Fruit fly (Drosophila melanogaster) whole organism, embryonic: ENCODE measurements around the gene CG42571.
A peak's percentile ranks its signal among the peaks of the same experiment; 100 is the strongest.

Experiments used
- Bdp1 ChIP-seq: fragments of 200-800 bp; sonication (Bioruptor generic); optimal IDR thresholded peaks from 3 replicates; lab custom pipeline; 2016; ENCODE audit warnings: missing biosample characterization, missing genetic modification characterization
- Blimp-1 ChIP-seq: fragments of 200-800 bp; sonication (Bioruptor generic); optimal IDR thresholded peaks from 3 replicates; lab custom pipeline; 2018; ENCODE audit warnings: missing biosample characterization, missing genetic modification characterization, mild to moderate bottlenecking, moderate library complexity, missing genetic modification reagents
- CG10267 ChIP-seq: fragments of 200-800 bp; sonication (Bioruptor generic); optimal IDR thresholded peaks from 2 replicates; lab custom pipeline; 2018; ENCODE audit warnings: missing biosample characterization, mild to moderate bottlenecking, missing genetic modification characterization, moderate library complexity
- CG12659 ChIP-seq: fragments of 200-800 bp; sonication (Bioruptor generic); optimal IDR thresholded peaks from 3 replicates; lab custom pipeline; 2017; ENCODE audit warnings: mild to moderate bottlenecking, missing biosample characterization, missing genetic modification reagents, missing genetic modification characterization
- CG13424 ChIP-seq: fragments of 200-800 bp; sonication (Bioruptor generic); optimal IDR thresholded peaks from 2 replicates; lab custom pipeline; 2019; ENCODE audit warnings: missing biosample characterization, mild to moderate bottlenecking, missing genetic modification characterization, moderate library complexity
- CG14441 ChIP-seq: fragments of 200-800 bp; sonication (Bioruptor generic); IDR thresholded peaks from 2 replicates; pipeline ENCODE4 v1.3.6; 2022; ENCODE audit warnings: missing biosample characterization, missing genetic modification characterization
- CG14710 ChIP-seq: fragments of 200-800 bp; sonication (Bioruptor generic); optimal IDR thresholded peaks from 3 replicates; lab custom pipeline; 2019; ENCODE audit warnings: missing biosample characterization, mild to moderate bottlenecking, missing genetic modification characterization, moderate library complexity
- CG15269 ChIP-seq: fragments of 200-800 bp; sonication (Bioruptor generic); optimal IDR thresholded peaks from 2 replicates; lab custom pipeline; 2018; ENCODE audit warnings: missing biosample characterization, mild to moderate bottlenecking, missing genetic modification characterization, moderate library complexity
- CG15479 ChIP-seq: fragments of 200-800 bp; sonication (Bioruptor generic); optimal IDR thresholded peaks from 3 replicates; lab custom pipeline; 2019; ENCODE audit warnings: missing biosample characterization, mild to moderate bottlenecking, missing genetic modification characterization, moderate library complexity
- CG15696 ChIP-seq: fragments of 200-800 bp; sonication (Bioruptor generic); optimal IDR thresholded peaks from 2 replicates; lab custom pipeline; 2019; ENCODE audit warnings: missing biosample characterization, mild to moderate bottlenecking, missing genetic modification characterization, moderate library complexity
- CG16815 ChIP-seq: fragments of 200-800 bp; sonication (Bioruptor generic); optimal IDR thresholded peaks from 3 replicates; lab custom pipeline; 2017; ENCODE audit warnings: missing biosample characterization, mild to moderate bottlenecking, missing genetic modification characterization
- CG2712 ChIP-seq: fragments of 200-800 bp; optimal IDR thresholded peaks from 3 replicates; lab custom pipeline; 2019; ENCODE audit warnings: missing biosample characterization, mild to moderate bottlenecking, missing genetic modification characterization, moderate library complexity
- CG2875 ChIP-seq: fragments of 200-800 bp; sonication (Bioruptor generic); optimal IDR thresholded peaks from 2 replicates; lab custom pipeline; 2017; ENCODE audit warnings: missing biosample characterization, mild to moderate bottlenecking, missing genetic modification characterization, missing genetic modification reagents
- CG4617 ChIP-seq: fragments of 200-800 bp; sonication (Bioruptor generic); optimal IDR thresholded peaks from 3 replicates; lab custom pipeline; 2016; ENCODE audit warnings: missing biosample characterization, missing genetic modification characterization, borderline replicate concordance
- CG6683 ChIP-seq: fragments of 200-800 bp; sonication (Bioruptor generic); optimal IDR thresholded peaks from 2 replicates; lab custom pipeline; 2017; ENCODE audit warnings: missing biosample characterization, mild to moderate bottlenecking, missing genetic modification characterization, missing genetic modification reagents
- CG8478 ChIP-seq: fragments of >200 bp; optimal IDR thresholded peaks from 2 replicates; lab custom pipeline; 2018
- CG9609 ChIP-seq: fragments of 200-800 bp; sonication (Bioruptor generic); optimal IDR thresholded peaks from 3 replicates; lab custom pipeline; 2016; ENCODE audit warnings: missing biosample characterization, missing genetic modification characterization
- CG9727 ChIP-seq: fragments of 200-800 bp; sonication (Bioruptor generic); optimal IDR thresholded peaks from 3 replicates; lab custom pipeline; 2017; ENCODE audit warnings: missing biosample characterization, mild to moderate bottlenecking, missing genetic modification characterization
- CG9817 ChIP-seq: fragments of 200-800 bp; sonication (Bioruptor generic); optimal IDR thresholded peaks from 2 replicates; lab custom pipeline; 2018; ENCODE audit warnings: missing biosample characterization, mild to moderate bottlenecking, missing genetic modification characterization, moderate library complexity
- Chrac-16 ChIP-seq: fragments of 200-800 bp; sonication (Bioruptor generic); optimal IDR thresholded peaks from 3 replicates; lab custom pipeline; 2016; ENCODE audit warnings: missing biosample characterization, missing genetic modification characterization
- D19A ChIP-seq: fragments of 200-800 bp; optimal IDR thresholded peaks from 3 replicates; lab custom pipeline; 2019; ENCODE audit warnings: missing biosample characterization, mild to moderate bottlenecking, missing genetic modification characterization, moderate library complexity
- Fer1 ChIP-seq: fragments of 200-800 bp; sonication (Bioruptor generic); optimal IDR thresholded peaks from 2 replicates; lab custom pipeline; 2017; ENCODE audit warnings: missing biosample characterization, mild to moderate bottlenecking, missing genetic modification characterization
- HLHmδ ChIP-seq: fragments of 200-800 bp; sonication (Bioruptor generic); optimal IDR thresholded peaks from 2 replicates; lab custom pipeline; 2018; ENCODE audit warnings: missing biosample characterization, mild to moderate bottlenecking, missing genetic modification characterization, moderate library complexity
- Lpt ChIP-seq: fragments of >200 bp; optimal IDR thresholded peaks from 2 replicates; lab custom pipeline; 2018; ENCODE audit warnings: missing biosample characterization, missing genetic modification characterization
- Nf-YA ChIP-seq: fragments of 200-800 bp; sonication (Bioruptor generic); IDR thresholded peaks from 2 replicates; pipeline ENCODE4 v1.3.6; 2022; ENCODE audit warnings: missing biosample characterization, missing genetic modification characterization
- Pdp1 ChIP-seq, 2 experiments: fragments of 200-800 bp; sonication (Bioruptor generic); optimal IDR thresholded peaks; 3 replicates each; lab custom pipeline; 2016; ENCODE audit warnings: missing biosample characterization in 2 of 2, missing genetic modification characterization in 2 of 2, mild to moderate bottlenecking in 1 of 2, moderate library complexity in 1 of 2
- ac ChIP-seq: fragments of 200-800 bp; sonication (Bioruptor generic); optimal IDR thresholded peaks from 3 replicates; lab custom pipeline; 2017; ENCODE audit warnings: missing biosample characterization, mild to moderate bottlenecking, missing genetic modification characterization
- dmrt11E ChIP-seq: fragments of 200-800 bp; sonication (Bioruptor generic); optimal IDR thresholded peaks from 3 replicates; lab custom pipeline; 2018; ENCODE audit warnings: missing biosample characterization, mild to moderate bottlenecking, missing genetic modification characterization, moderate library complexity
- gce ChIP-seq: fragments of 200-800 bp; sonication (Bioruptor generic); IDR thresholded peaks from 3 replicates; pipeline ENCODE4 v1.3.6; 2022; ENCODE audit warnings: missing biosample characterization, missing genetic modification characterization
- gcm ChIP-seq: fragments of 200-800 bp; sonication (Bioruptor generic); optimal IDR thresholded peaks from 2 replicates; lab custom pipeline; 2019; ENCODE audit warnings: missing biosample characterization, mild to moderate bottlenecking, missing genetic modification characterization, moderate library complexity
- gem ChIP-seq: fragments of 200-800 bp; sonication (Bioruptor generic); optimal IDR thresholded peaks from 2 replicates; lab custom pipeline; 2019; ENCODE audit warnings: missing biosample characterization, mild to moderate bottlenecking, missing genetic modification characterization, moderate library complexity
- gsb-n ChIP-seq: fragments of 200-800 bp; sonication (Bioruptor generic); optimal IDR thresholded peaks from 3 replicates; lab custom pipeline; 2018; ENCODE audit warnings: missing biosample characterization, mild to moderate bottlenecking, missing genetic modification characterization
- hb ChIP-seq: fragments of 200-800 bp; sonication (Bioruptor generic); IDR thresholded peaks from 3 replicates; pipeline ENCODE4 v1.3.6; 2022; ENCODE audit warnings: missing biosample characterization, missing genetic modification characterization; ENCODE audit not compliant: partially characterized antibody
- mam ChIP-seq: fragments of 200-800 bp; sonication (Bioruptor generic); optimal IDR thresholded peaks from 3 replicates; lab custom pipeline; 2016; ENCODE audit warnings: missing biosample characterization, missing genetic modification characterization
- pfk ChIP-seq: fragments of 200-800 bp; sonication (Bioruptor generic); optimal IDR thresholded peaks from 2 replicates; lab custom pipeline; 2018; ENCODE audit warnings: missing biosample characterization, mild to moderate bottlenecking, missing genetic modification characterization, moderate library complexity
- row ChIP-seq: fragments of 200-800 bp; sonication (Bioruptor generic); IDR thresholded peaks from 3 replicates; pipeline ENCODE4 v1.3.6; 2022; ENCODE audit warnings: missing biosample characterization, missing genetic modification characterization
- sens ChIP-seq: fragments of 200-800 bp; sonication (Bioruptor generic); peaks from one replicate; lab custom pipeline; 2016; ENCODE audit warnings: missing biosample characterization, missing genetic modification characterization
- tll ChIP-seq, 2 experiments: fragments of 200-800 bp in 1 of 2; fragments of >200 bp in 1 of 2; sonication (Bioruptor generic) in 1 of 2; optimal IDR thresholded peaks; 2 replicates each; lab custom pipeline; 2017 to 2019; ENCODE audit warnings: missing biosample characterization in 2 of 2, missing genetic modification characterization in 2 of 2, mild to moderate bottlenecking in 1 of 2, moderate library complexity in 1 of 2
- usp ChIP-seq: fragments of >200 bp; optimal IDR thresholded peaks from 2 replicates; lab custom pipeline; 2017; ENCODE audit warnings: missing biosample characterization, missing genetic modification characterization
- zen ChIP-seq: fragments of 200-800 bp; sonication (Bioruptor generic); optimal IDR thresholded peaks from 3 replicates; lab custom pipeline; 2018; ENCODE audit warnings: missing biosample characterization, mild to moderate bottlenecking, missing genetic modification characterization, moderate library complexity

Gene CG42571

DNA sequence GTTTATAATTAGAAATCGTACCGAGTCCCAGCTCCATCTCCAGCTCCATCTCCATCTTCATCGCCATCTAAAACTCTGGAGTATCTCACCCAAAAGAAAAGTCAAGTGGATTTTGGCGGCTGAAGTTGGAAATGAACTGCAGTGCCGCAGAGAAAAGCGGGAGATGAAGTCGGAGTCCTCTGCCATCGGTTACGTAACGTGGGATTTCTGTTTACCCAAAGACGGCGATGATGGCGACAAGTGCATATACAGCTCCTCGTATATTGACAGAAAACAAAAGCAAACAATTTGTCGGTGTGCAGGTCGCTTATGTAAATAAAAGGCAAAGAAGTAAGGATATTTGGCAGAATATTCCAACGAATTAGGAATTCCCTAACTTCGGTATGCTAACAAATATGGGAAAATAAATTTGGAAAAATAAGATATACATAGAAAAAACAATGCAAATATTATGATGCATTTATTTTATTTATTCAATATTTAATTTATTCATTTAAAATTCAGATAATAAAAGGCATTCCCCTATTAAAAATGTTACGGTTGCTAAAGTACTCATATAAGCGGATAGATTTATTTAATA is 32.2 kb downstream of the CG42571 start:
- TF ChIP-seq CG12659 (GFP tag; lab: Kevin White, UChicago) (no peak), CG2875 (GFP tag; lab: Kevin White, UChicago) (no peak), Nf-YA (GFP tag; lab: Robert Waterston, UW) (no peak), hb (GFP tag; lab: Robert Waterston, UW) (no peak), CG15479 (no peak), gce (GFP tag; lab: Robert Waterston, UW) (no peak), CG14710 (tag; lab: Kevin White, UChicago) (peak; percentile 0), gsb-n (tag; lab: Kevin White, UChicago) (no peak), mam (GFP tag; lab: Kevin White, UChicago) (no peak), CG4617 (GFP tag; lab: Kevin White, UChicago) (no peak), usp (GFP tag; lab: Kevin White, UChicago) (no peak), CG6683 (no peak), gem (tag; lab: Kevin White, UChicago) (peak; percentile 27), row (GFP tag; lab: Robert Waterston, UW) (peak; percentile 17; the same call in 2 of the 3 replicates), CG10267 (tag; lab: Kevin White, UChicago) (peak; percentile 5), HLHmδ (no peak), tll (GFP tag; optimal IDR thresholded peaks at IDR 0.05; lab: Kevin White, UChicago) (peak in 1 of 2 experiments; percentile 28), CG2712 (tag; lab: Kevin White, UChicago) (no peak), CG15269 (tag; lab: Kevin White, UChicago) (no peak), Chrac-16 (GFP tag; lab: Kevin White, UChicago) (no peak), Bdp1 (no peak), ac (GFP tag; lab: Kevin White, UChicago) (no peak), CG14441 (GFP tag; lab: Robert Waterston, UW) (no peak), CG8478 (lab: Kevin White, UChicago) (no peak), Fer1 (GFP tag; lab: Kevin White, UChicago) (no peak), CG9817 (tag; lab: Kevin White, UChicago) (no peak), gcm (GFP tag; lab: Kevin White, UChicago) (no peak), zen (no peak), pfk (GFP tag; lab: Kevin White, UChicago) (no peak), CG16815 (GFP tag; lab: Kevin White, UChicago) (no peak), sens (peak; percentile 42), CG13424 (tag; lab: Kevin White, UChicago) (no peak), Blimp-1 (GFP tag; lab: Kevin White, UChicago) (peak; percentile 11), CG9727 (peak; percentile 13), Pdp1 (GFP tag; optimal IDR thresholded peaks at IDR 0.05; lab: Kevin White, UChicago) (peak in 1 of 2 experiments; percentile 86), Lpt (GFP tag; lab: Kevin White, UChicago) (no peak), D19A (tag; lab: Kevin White, UChicago) (peak; percentile 97), CG15696 (tag; lab: Kevin White, UChicago) (peak; percentile 38), CG9609 (GFP tag; lab: Kevin White, UChicago) (no peak), dmrt11E (tag; lab: Kevin White, UChicago) (peak; percentile 13)
